Fruit fly (Drosophila melanogaster) whole organism, larva: ENCODE results near the gene CG42792.

ENCODE experiments used
- noc ChIP-seq: fragments of 200-800 bp; sonication (Bioruptor generic); optimal IDR thresholded peaks from 3 replicates; lab custom pipeline; 2019; ENCODE audit warnings: missing biosample characterization, mild to moderate bottlenecking, missing genetic modification characterization, moderate library complexity

Gene CG42792

dm6 chr2L:15865361-15865760, at the start of gene CG42792:
CG42792 (minus strand) TSS chr2L:15865461.
- TF ChIP-seq noc (tag; lab: Kevin White, UChicago): no peak

dm6 chr2L:15913674-15914037, 48.4 kb upstream of the CG42792 start:
- peak; percentile 45 for TF ChIP-seq noc (tag; lab: Kevin White, UChicago)

dm6 chr2L:15912901-15913673, 47.8 kb upstream of the CG42792 start:
- TF ChIP-seq noc (tag; lab: Kevin White, UChicago): peak; percentile 16

dm6 chr2L:15912008-15912900, 47.0 kb upstream of the CG42792 start:
- peak; percentile 97 for TF ChIP-seq noc (tag; lab: Kevin White, UChicago)

- TF ChIP-seq noc (tag; lab: Kevin White, UChicago): no peak
Observed at dm6 chr2L:15911591-15912007, 46.3 kb upstream of the CG42792 start.

dm6 chr2L:15910937-15911590, 45.8 kb upstream of the CG42792 start:
- TF ChIP-seq noc (tag; lab: Kevin White, UChicago): peak; percentile 87

- TF ChIP-seq noc (tag; lab: Kevin White, UChicago): peak; percentile 1
Observed at dm6 chr2L:15909826-15910225, 44.6 kb upstream of the CG42792 start.

- no peak for TF ChIP-seq noc (tag; lab: Kevin White, UChicago)
Observed at dm6 chr2L:15909277-15909674, 44.0 kb upstream of the CG42792 start.

dm6 chr2L:15908496-15909276, 43.4 kb upstream of the CG42792 start:
- peak; percentile 65 for TF ChIP-seq noc (tag; lab: Kevin White, UChicago)

- no peak for TF ChIP-seq noc (tag; lab: Kevin White, UChicago)
Observed at dm6 chr2L:15908086-15908485, 42.8 kb upstream of the CG42792 start.

- TF ChIP-seq noc (tag; lab: Kevin White, UChicago): no peak
Observed at dm6 chr2L:15907358-15907757, 42.1 kb upstream of the CG42792 start.

- no peak for TF ChIP-seq noc (tag; lab: Kevin White, UChicago)
Observed at dm6 chr2L:15903725-15904124, 38.5 kb upstream of the CG42792 start.

dm6 chr2L:15902310-15902709, 37.0 kb upstream of the CG42792 start, which contains the start of gene CG31821:
CG31821 (minus strand) TSS chr2L:15902410.
- TF ChIP-seq noc (tag; lab: Kevin White, UChicago): no peak

dm6 chr2L:15900424-15900823, 35.2 kb upstream of the CG42792 start, which contains the start of gene CG31823:
CG31823 (minus strand) TSS chr2L:15900524.
- TF ChIP-seq noc (tag; lab: Kevin White, UChicago): no peak

dm6 chr2L:15895154-15895553, 29.9 kb upstream of the CG42792 start, which contains the start of gene CG31735:
CG31735 (plus strand) TSS chr2L:15895454.
- no peak for TF ChIP-seq noc (tag; lab: Kevin White, UChicago)
